Worm (Caenorhabditis elegans) whole organism, young adult: ENCODE data around the gene trpa-1.

Experiments
- F37B4.10 ChIP-seq: fragments of 200-800 bp; sonication (Bioruptor generic); IDR thresholded peaks from 2 replicates; pipeline ENCODE4 v1.3.6; 2022; ENCODE audit warnings: missing genetic modification characterization, missing compliant biosample characterization
- Y56A3A.18 ChIP-seq: fragments of 200-800 bp; sonication (Bioruptor generic); IDR thresholded peaks from 2 replicates; pipeline ENCODE4 v1.3.6; 2022; ENCODE audit warnings: missing genetic modification reagents, missing genetic modification characterization, missing compliant biosample characterization
- Y67H2A.10 ChIP-seq: fragments of 200-800 bp; sonication (Bioruptor generic); conservative IDR thresholded peaks from 2 replicates; pipeline ENCODE4 v1.3.6; 2022; ENCODE audit warnings: missing genetic modification reagents, missing genetic modification characterization, missing compliant biosample characterization
- ceh-58 ChIP-seq: fragments of 200-800 bp; sonication (Bioruptor generic); IDR thresholded peaks from 2 replicates; pipeline ENCODE4 v1.3.6; 2022; ENCODE audit warnings: missing genetic modification characterization, missing compliant biosample characterization
- dpl-1 ChIP-seq: fragments of 150-350 bp; optimal IDR thresholded peaks from 2 replicates; lab custom pipeline; 2014; ENCODE audit warnings: missing biosample characterization, missing genetic modification reagents, missing genetic modification characterization
- him-1 ChIP-seq: sonication (generic microtip); optimal IDR thresholded peaks from 2 replicates; lab custom pipeline; 2016; ENCODE audit warnings: missing genotype, missing genetic modification reagents, missing genetic modification characterization, missing compliant biosample characterization
- hlh-12 ChIP-seq: sonication (generic microtip); optimal IDR thresholded peaks from 2 replicates; lab custom pipeline; 2016; ENCODE audit warnings: missing genetic modification characterization, missing compliant biosample characterization
- lin-26 ChIP-seq: fragments of 200-800 bp; sonication (Bioruptor generic); IDR thresholded peaks from 2 replicates; pipeline ENCODE4 v1.3.6; 2022; ENCODE audit warnings: missing genetic modification reagents, missing genetic modification characterization, missing compliant biosample characterization
- mes-4 ChIP-seq: sonication (generic microtip); optimal IDR thresholded peaks from 2 replicates; lab custom pipeline; 2016; ENCODE audit warnings: missing genotype, missing genetic modification characterization, missing compliant biosample characterization
- pha-4 ChIP-seq: fragments of 150-350 bp; sonication (generic microtip); optimal IDR thresholded peaks from 2 replicates; lab custom pipeline; 2014; ENCODE audit warnings: missing biosample characterization, missing genetic modification reagents, missing genetic modification characterization
- tbp1 ChIP-seq: fragments of 200-800 bp; sonication (Bioruptor generic); optimal IDR thresholded peaks from 2 replicates; lab custom pipeline; 2018; ENCODE audit warnings: mild to moderate bottlenecking, missing genetic modification characterization, missing compliant biosample characterization

DNA sequence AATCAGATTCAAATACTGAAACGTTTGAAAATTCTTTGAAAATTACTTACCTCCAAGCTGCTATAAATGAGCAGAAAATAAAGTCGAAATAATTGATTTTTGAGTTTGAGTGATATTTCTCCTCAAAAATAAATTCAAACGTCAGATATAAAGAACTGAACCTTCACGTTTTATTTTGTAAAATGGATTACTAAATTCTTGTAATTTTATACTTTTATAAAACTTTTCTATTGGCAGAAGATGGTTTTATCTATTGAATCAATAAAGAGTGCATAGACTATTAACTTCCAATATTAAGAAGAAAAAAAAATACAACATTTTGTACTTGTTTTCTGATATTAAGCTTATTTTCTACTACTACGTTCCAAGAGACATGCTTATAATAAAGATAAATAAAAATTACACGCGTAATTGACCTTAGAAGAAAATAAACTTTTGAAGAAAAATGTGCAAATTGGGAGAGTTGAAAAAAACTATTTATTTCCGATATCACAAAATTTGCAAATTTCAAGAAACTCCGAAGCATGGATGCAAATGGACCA lies 16.5 kb upstream of the trpa-1 start, which contains the start of the genes F38H4.6 and F38H4.4:
- TF ChIP-seq mes-4 (tag; lab: Kevin White, UChicago) = no peak
- no peak for TF ChIP-seq Y67H2A.10 (GFP tag; lab: Robert Waterston, UW)
- TF ChIP-seq tbp1 = no peak
- no peak for TF ChIP-seq ceh-58 (GFP tag; lab: Robert Waterston, UW)
- no peak for TF ChIP-seq dpl-1 (GFP tag; lab: Kevin White, UChicago)
- no peak for TF ChIP-seq pha-4 (tag; lab: Kevin White, UChicago)
- no peak for TF ChIP-seq F37B4.10 (GFP tag; lab: Robert Waterston, UW)
- no peak for TF ChIP-seq him-1 (tag; lab: Kevin White, UChicago)
- TF ChIP-seq hlh-12 (tag; lab: Kevin White, UChicago) = no peak
- TF ChIP-seq Y56A3A.18 = no peak
- TF ChIP-seq lin-26 (GFP tag; lab: Robert Waterston, UW) = no peak
